Worm (Caenorhabditis elegans) whole organism, young adult: ENCODE results near the gene oac-38.
A peak's percentile ranks its signal among the peaks of the same experiment; 100 is the strongest.

Experiments used
- B0261.1 ChIP-seq: sonication (generic microtip); optimal IDR thresholded peaks from 2 replicates; lab custom pipeline; 2016; ENCODE audit warnings: mild to moderate bottlenecking, missing genetic modification characterization, moderate library complexity, missing compliant biosample characterization
- C06A6.2 ChIP-seq: fragments of 200-800 bp; sonication (Bioruptor generic); conservative IDR thresholded peaks from 2 replicates; pipeline ENCODE4 v1.3.6; 2022; ENCODE audit warnings: missing genetic modification characterization, missing compliant biosample characterization
- D2030.7 ChIP-seq: fragments of 200-800 bp; sonication (Bioruptor generic); IDR thresholded peaks from 2 replicates; pipeline ENCODE4 v1.3.6; 2022; ENCODE audit warnings: missing genetic modification reagents, missing genetic modification characterization, missing compliant biosample characterization
- F10E7.11 ChIP-seq: sonication (generic microtip); optimal IDR thresholded peaks from 2 replicates; lab custom pipeline; 2017; ENCODE audit warnings: mild to moderate bottlenecking, missing genetic modification characterization, moderate library complexity, missing compliant biosample characterization
- F33H1.4 ChIP-seq: fragments of 200-800 bp; sonication (Bioruptor generic); IDR thresholded peaks from 2 replicates; pipeline ENCODE4 v1.3.6; 2022; ENCODE audit warnings: missing genetic modification reagents, missing genetic modification characterization, missing compliant biosample characterization
- F37B4.10 ChIP-seq: fragments of 200-800 bp; sonication (Bioruptor generic); IDR thresholded peaks from 2 replicates; pipeline ENCODE4 v1.3.6; 2022; ENCODE audit warnings: missing genetic modification characterization, missing compliant biosample characterization
- F49E8.2 ChIP-seq: sonication (generic microtip); optimal IDR thresholded peaks from 3 replicates; lab custom pipeline; 2017; ENCODE audit warnings: missing genetic modification characterization, mild to moderate bottlenecking, missing compliant biosample characterization, antibody characterized with exemption, moderate library complexity; ENCODE audit not compliant: insufficient read depth
- Y67H2A.10 ChIP-seq: fragments of 200-800 bp; sonication (Bioruptor generic); conservative IDR thresholded peaks from 2 replicates; pipeline ENCODE4 v1.3.6; 2022; ENCODE audit warnings: missing genetic modification reagents, missing genetic modification characterization, missing compliant biosample characterization
- Y95B8A.8 ChIP-seq: fragments of 200-800 bp; sonication (Bioruptor generic); IDR thresholded peaks from 2 replicates; pipeline ENCODE4 v1.3.6; 2022; ENCODE audit warnings: missing genetic modification reagents, missing genetic modification characterization, missing compliant biosample characterization
- ama-1 ChIP-seq, 3 experiments: fragments of 150-350 bp in 1 of 3; sonication (generic microtip) in 2 of 3; optimal IDR thresholded peaks; 2 replicates each; lab custom pipeline; 2014 to 2018; ENCODE audit warnings: missing biosample characterization in 2 of 3, missing genetic modification characterization in 2 of 3, missing genetic modification reagents in 2 of 3
- attf-6 ChIP-seq: fragments of 200-800 bp; sonication (Bioruptor generic); IDR thresholded peaks from 2 replicates; pipeline ENCODE4 v1.3.6; 2022; ENCODE audit warnings: missing genetic modification reagents, missing genetic modification characterization, missing compliant biosample characterization
- cebp-1 ChIP-seq, 2 experiments: fragments of 200-800 bp in 1 of 2; sonication (Bioruptor generic) in 1 of 2; sonication (generic microtip) in 1 of 2; IDR thresholded peaks in 1 of 2; optimal IDR thresholded peaks in 1 of 2; 2 replicates each; pipeline versions ENCODE4 v1.3.6 to Lab custom; 2017 to 2022; ENCODE audit warnings: missing compliant biosample characterization in 2 of 2, missing genetic modification characterization in 2 of 2, mild to moderate bottlenecking in 1 of 2, missing genetic modification reagents in 1 of 2, moderate library complexity in 1 of 2
- cebp-2 ChIP-seq: fragments of 200-800 bp; sonication (Bioruptor generic); IDR thresholded peaks from 2 replicates; pipeline ENCODE4 v1.3.6; 2022; ENCODE audit warnings: missing genetic modification characterization, missing compliant biosample characterization
- die-1 ChIP-seq: sonication (generic microtip); optimal IDR thresholded peaks from 2 replicates; lab custom pipeline; 2016; ENCODE audit warnings: missing genotype, mild to moderate bottlenecking, missing genetic modification characterization, missing compliant biosample characterization
- efl-1 ChIP-seq: fragments of 150-350 bp; optimal IDR thresholded peaks from 2 replicates; lab custom pipeline; 2014; ENCODE audit warnings: missing biosample characterization, missing genetic modification reagents, missing genetic modification characterization
- egrh-3 ChIP-seq: fragments of 200-800 bp; sonication (Bioruptor generic); IDR thresholded peaks from 2 replicates; pipeline ENCODE4 v1.3.6; 2022; ENCODE audit warnings: missing genetic modification reagents, missing genetic modification characterization, missing compliant biosample characterization
- gei-17 ChIP-seq: fragments of 200-800 bp; sonication (Bioruptor generic); optimal IDR thresholded peaks from 2 replicates; lab custom pipeline; 2018; ENCODE audit warnings: mild to moderate bottlenecking, missing genetic modification characterization, missing compliant biosample characterization
- hmg-1.2 ChIP-seq: fragments of 200-800 bp; sonication (Bioruptor generic); IDR thresholded peaks from 2 replicates; pipeline ENCODE4 v1.3.6; 2022; ENCODE audit warnings: missing genetic modification reagents, missing genetic modification characterization, missing compliant biosample characterization
- let-607 ChIP-seq, 2 experiments: fragments of 200-800 bp in 1 of 2; sonication (Bioruptor generic) in 1 of 2; sonication (generic microtip) in 1 of 2; optimal IDR thresholded peaks; 2 replicates each; lab custom pipeline; 2016 to 2018; ENCODE audit warnings: mild to moderate bottlenecking in 2 of 2, missing compliant biosample characterization in 2 of 2, missing genetic modification characterization in 2 of 2, moderate library complexity in 2 of 2, missing genotype in 1 of 2
- lin-54 ChIP-seq: fragments of 200-800 bp; sonication (Bioruptor generic); optimal IDR thresholded peaks from 2 replicates; lab custom pipeline; 2018; ENCODE audit warnings: mild to moderate bottlenecking, missing genetic modification characterization, missing compliant biosample characterization
- madf-10 ChIP-seq: sonication (generic microtip); optimal IDR thresholded peaks from 2 replicates; lab custom pipeline; 2016; ENCODE audit warnings: mild to moderate bottlenecking, missing genetic modification characterization, missing compliant biosample characterization
- madf-6 ChIP-seq: fragments of 200-800 bp; sonication (Bioruptor generic); IDR thresholded peaks from 2 replicates; pipeline ENCODE4 v1.3.6; 2022; ENCODE audit warnings: missing genetic modification reagents, missing genetic modification characterization, missing compliant biosample characterization
- madf-8 ChIP-seq: fragments of 200-800 bp; sonication (Bioruptor generic); conservative IDR thresholded peaks from 2 replicates; pipeline ENCODE4 v1.3.6; 2022; ENCODE audit warnings: missing genetic modification reagents, missing genetic modification characterization, missing compliant biosample characterization
- nhr-90 ChIP-seq: sonication (generic microtip); optimal IDR thresholded peaks from 2 replicates; lab custom pipeline; 2016; ENCODE audit warnings: missing genotype, mild to moderate bottlenecking, missing genetic modification characterization, missing compliant biosample characterization
- sdz-38 ChIP-seq: sonication (generic microtip); optimal IDR thresholded peaks from 2 replicates; lab custom pipeline; 2016; ENCODE audit warnings: missing genotype, missing genetic modification characterization, missing compliant biosample characterization
- snpc-1.1 ChIP-seq: sonication (generic microtip); optimal IDR thresholded peaks from 2 replicates; lab custom pipeline; 2017; ENCODE audit warnings: missing genetic modification characterization, mild to moderate bottlenecking, missing compliant biosample characterization, antibody characterized with exemption, moderate library complexity, missing genotype, missing genetic modification reagents; ENCODE audit not compliant: insufficient read depth
- snpc-1.3 ChIP-seq: sonication (generic microtip); optimal IDR thresholded peaks from 2 replicates; lab custom pipeline; 2017; ENCODE audit warnings: missing genetic modification characterization, mild to moderate bottlenecking, missing compliant biosample characterization, antibody characterized with exemption, moderate library complexity, missing genotype, missing genetic modification reagents; ENCODE audit not compliant: insufficient read depth
- snpc-3.4 ChIP-seq: sonication (generic microtip); optimal IDR thresholded peaks from 2 replicates; lab custom pipeline; 2017; ENCODE audit warnings: missing genetic modification characterization, mild to moderate bottlenecking, missing compliant biosample characterization, antibody characterized with exemption, moderate library complexity, missing genotype, missing genetic modification reagents
- snpc-4 ChIP-seq, 5 experiments: fragments of 150-350 bp in 1 of 5; sonication (generic microtip) in 4 of 5; optimal IDR thresholded peaks; 2 replicates each; lab custom pipeline; 2014 to 2018; ENCODE audit warnings: missing genetic modification characterization in 5 of 5, missing biosample characterization in 3 of 5, antibody characterized with exemption in 2 of 5, mild to moderate bottlenecking in 2 of 5, missing compliant biosample characterization in 2 of 5, missing genotype in 2 of 5, moderate library complexity in 2 of 5, missing genetic modification reagents in 1 of 5
- tbp1 ChIP-seq: fragments of 200-800 bp; sonication (Bioruptor generic); optimal IDR thresholded peaks from 2 replicates; lab custom pipeline; 2018; ENCODE audit warnings: mild to moderate bottlenecking, missing genetic modification characterization, missing compliant biosample characterization
- unc-62 ChIP-seq: fragments of 150-350 bp; optimal IDR thresholded peaks from 2 replicates; lab custom pipeline; 2014; ENCODE audit warnings: missing biosample characterization, missing genetic modification reagents, missing genetic modification characterization
- zim-3 ChIP-seq: sonication (generic microtip); optimal IDR thresholded peaks from 2 replicates; lab custom pipeline; 2017; ENCODE audit warnings: mild to moderate bottlenecking, missing genetic modification characterization, moderate library complexity, missing compliant biosample characterization
- ztf-22 ChIP-seq: fragments of 200-800 bp; sonication (Bioruptor generic); optimal IDR thresholded peaks from 2 replicates; lab custom pipeline; 2018; ENCODE audit warnings: mild to moderate bottlenecking, missing genetic modification characterization, moderate library complexity, missing compliant biosample characterization
- ztf-25 ChIP-seq: fragments of 200-800 bp; sonication (Bioruptor generic); IDR thresholded peaks from 2 replicates; pipeline ENCODE4 v1.3.6; 2022; ENCODE audit warnings: missing genetic modification reagents, missing genetic modification characterization, missing compliant biosample characterization
- ztf-28 ChIP-seq: fragments of 200-800 bp; sonication (Bioruptor generic); IDR thresholded peaks from 2 replicates; pipeline ENCODE4 v1.3.6; 2022; ENCODE audit warnings: missing genetic modification reagents, missing genetic modification characterization, missing compliant biosample characterization

oac-38 gene

DNA sequence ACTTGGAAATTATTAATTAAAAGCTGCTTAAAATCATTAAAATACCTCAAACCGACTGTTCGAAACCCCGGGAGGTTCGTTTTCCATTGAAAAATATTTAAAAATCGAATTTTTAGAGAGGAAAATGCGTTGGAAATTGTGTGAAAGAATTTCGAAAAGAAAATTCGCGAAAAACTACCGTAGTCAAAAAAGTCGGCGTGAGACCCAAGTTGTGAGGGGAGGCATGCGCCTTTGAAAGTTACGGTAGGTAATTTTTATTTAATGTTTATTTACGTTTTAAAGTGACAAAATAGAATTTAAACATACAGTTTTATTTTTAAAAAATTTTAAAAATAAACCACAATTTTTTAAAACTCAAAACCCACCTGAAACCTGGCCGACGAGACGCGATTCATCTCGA, 37.6 kb downstream of the oac-38 start (continued):
- no peak for TF ChIP-seq F10E7.11 (tag; lab: Kevin White, UChicago)
- no peak for TF ChIP-seq ama-1 (optimal IDR thresholded peaks at IDR 0.05; lab: Kevin White, UChicago)
- no peak for TF ChIP-seq ama-1 (GFP tag; optimal IDR thresholded peaks at IDR 0.05; lab: Kevin White, UChicago)
- no peak for TF ChIP-seq hmg-1.2 (GFP tag; lab: Robert Waterston, UW)
- no peak for TF ChIP-seq B0261.1 (tag; lab: Kevin White, UChicago)
- no peak for TF ChIP-seq sdz-38 (tag; lab: Kevin White, UChicago)
- TF ChIP-seq egrh-3, result no peak
- TF ChIP-seq snpc-3.4 (tag; lab: Kevin White, UChicago), result peak; percentile 31
- no peak for TF ChIP-seq nhr-90 (tag; lab: Kevin White, UChicago)
- no peak for TF ChIP-seq let-607 (tag; optimal IDR thresholded peaks at IDR 0.05; lab: Kevin White, UChicago)
- TF ChIP-seq snpc-1.1 (tag; lab: Kevin White, UChicago), result peak; percentile 5
- TF ChIP-seq lin-54 (GFP tag; lab: Kevin White, UChicago), result peak; percentile 40
- TF ChIP-seq ztf-28 (GFP tag; lab: Robert Waterston, UW), result no peak

DNA sequence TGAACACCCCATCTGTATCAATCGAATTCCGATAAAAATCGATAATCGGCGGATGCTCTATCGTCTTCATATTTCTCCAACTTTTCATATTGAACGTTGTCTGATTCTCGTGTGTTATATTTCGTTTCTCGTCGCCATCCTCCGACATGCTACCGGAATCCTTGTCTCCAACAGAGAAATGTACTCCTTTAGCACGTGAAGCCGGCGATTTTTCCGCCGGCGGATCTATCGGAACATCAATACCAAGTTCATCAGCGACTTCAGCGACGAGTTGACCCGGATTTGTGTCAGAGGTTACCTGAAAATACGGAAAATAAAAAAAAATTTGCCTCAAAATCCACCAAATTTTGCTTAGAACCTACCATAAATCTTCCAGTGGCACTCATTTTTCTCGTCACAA, 38.1 kb downstream of the oac-38 start:
- TF ChIP-seq F33H1.4 (GFP tag; lab: Robert Waterston, UW), result no peak
- TF ChIP-seq attf-6 (GFP tag; lab: Robert Waterston, UW), result peak; percentile 73
- TF ChIP-seq ztf-22, result no peak
- TF ChIP-seq efl-1 (GFP tag; lab: Kevin White, UChicago), result no peak
- peak; percentile 27; the same call in 1 of the 2 replicates for TF ChIP-seq madf-6 (GFP tag; lab: Robert Waterston, UW)
- no peak for TF ChIP-seq lin-54 (GFP tag; lab: Kevin White, UChicago)
- TF ChIP-seq D2030.7, result no peak

DNA sequence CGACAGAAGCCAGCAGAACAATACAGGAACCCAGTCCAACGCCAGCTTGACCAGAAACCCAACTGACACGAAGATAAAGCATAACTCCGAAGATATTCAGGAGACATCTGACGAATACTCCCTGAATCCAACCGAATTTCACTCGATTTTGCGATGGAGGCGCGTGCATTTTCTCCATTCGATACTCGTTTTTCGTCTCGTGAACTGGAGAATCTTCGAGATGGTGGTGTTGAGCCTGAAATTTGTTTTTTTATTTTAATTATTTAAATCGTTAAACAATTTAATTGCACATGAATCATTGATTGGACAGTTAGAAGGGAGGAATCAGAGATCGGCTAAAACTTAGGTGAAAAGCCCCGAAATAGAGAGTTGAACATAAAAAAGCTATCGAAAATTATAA, 38.8 kb downstream of the oac-38 start:
- peak; percentile 25; the same call in 1 of the 2 replicates for TF ChIP-seq madf-6 (GFP tag; lab: Robert Waterston, UW)
- no peak for TF ChIP-seq gei-17 (GFP tag; lab: Kevin White, UChicago)
- no peak for TF ChIP-seq ztf-25
- peak; percentile 79 for TF ChIP-seq attf-6 (GFP tag; lab: Robert Waterston, UW)
- TF ChIP-seq die-1, result no peak
- TF ChIP-seq tbp1 (GFP tag; lab: Kevin White, UChicago), result peak; percentile 24
- no peak for TF ChIP-seq F49E8.2
- TF ChIP-seq cebp-1 (GFP tag; IDR thresholded peaks at IDR 0.05; lab: Robert Waterston, UW), result no peak
- TF ChIP-seq cebp-1 (tag; optimal IDR thresholded peaks at IDR 0.05; lab: Kevin White, UChicago), result no peak
- TF ChIP-seq zim-3 (tag; lab: Kevin White, UChicago), result no peak
- TF ChIP-seq madf-8, result no peak
- no peak for TF ChIP-seq C06A6.2
- no peak for TF ChIP-seq F37B4.10 (GFP tag; lab: Robert Waterston, UW)
- no peak for TF ChIP-seq Y67H2A.10
- peak; percentile 5 for TF ChIP-seq snpc-4 (GFP tag; optimal IDR thresholded peaks at IDR 0.05; lab: Kevin White, UChicago)
- peak in 1 of 4 experiments; percentile 60 for TF ChIP-seq snpc-4 (tag; optimal IDR thresholded peaks at IDR 0.05; lab: Kevin White, UChicago)
- TF ChIP-seq madf-10 (tag; lab: Kevin White, UChicago), result no peak

DNA sequence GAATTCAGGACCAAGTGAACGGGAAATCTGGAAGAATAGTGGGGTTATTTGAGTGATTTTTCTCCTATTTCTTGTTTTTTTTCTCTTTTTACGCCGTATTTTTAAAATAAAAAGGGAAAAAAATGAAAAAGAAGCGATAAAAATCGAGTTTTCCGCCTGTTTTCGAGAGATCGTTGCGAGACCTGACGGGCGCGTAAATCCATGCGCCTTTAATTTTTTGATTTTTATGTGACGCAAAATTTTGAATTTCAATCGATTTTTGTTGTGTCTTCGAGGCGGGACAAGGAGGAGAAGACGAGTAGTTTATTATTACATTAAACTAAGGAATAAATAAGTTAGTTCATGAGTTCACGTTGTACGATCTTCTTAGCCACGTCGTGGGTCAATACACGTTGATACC, 39.5 kb downstream of the oac-38 start:
- TF ChIP-seq tbp1 (GFP tag; lab: Kevin White, UChicago), result peak; percentile 27
- no peak for TF ChIP-seq snpc-4 (GFP tag; optimal IDR thresholded peaks at IDR 0.05; lab: Kevin White, UChicago)
- peak; percentile 22 to 90 (median 37) for TF ChIP-seq snpc-4 (tag; optimal IDR thresholded peaks at IDR 0.05; lab: Kevin White, UChicago)
- TF ChIP-seq cebp-2, result 0 out of 2 replicates have a peak, but pooled peaks have one; percentile 25
- no peak for TF ChIP-seq Y95B8A.8 (GFP tag; lab: Robert Waterston, UW)
- peak; percentile 51 for TF ChIP-seq snpc-1.3 (tag; lab: Kevin White, UChicago)
- TF ChIP-seq F33H1.4 (GFP tag; lab: Robert Waterston, UW), result peak; percentile 44; the same call in 1 of the 2 replicates
- TF ChIP-seq unc-62, result no peak
- peak; percentile 57; the same call in 1 of the 2 replicates for TF ChIP-seq attf-6 (GFP tag; lab: Robert Waterston, UW)
- TF ChIP-seq madf-6 (GFP tag; lab: Robert Waterston, UW), result 0 out of 2 replicates have a peak, but pooled peaks have one; percentile 17
